Worm (Caenorhabditis elegans) whole organism, young adult: ENCODE results near the gene F35E8.13.

Experiments used
- ama-1 ChIP-seq, 3 experiments: fragments of 150-350 bp in 1 of 3; sonication (generic microtip) in 2 of 3; optimal IDR thresholded peaks; 2 replicates each; lab custom pipeline; 2014 to 2018; ENCODE audit warnings: missing biosample characterization in 2 of 3, missing genetic modification characterization in 2 of 3, missing genetic modification reagents in 2 of 3
- madf-3 ChIP-seq: fragments of 200-800 bp; sonication (Bioruptor generic); IDR thresholded peaks from 2 replicates; pipeline ENCODE4 v1.3.6; 2022; ENCODE audit warnings: missing genetic modification reagents, missing genetic modification characterization, missing compliant biosample characterization
- nhr-80 ChIP-seq: sonication (generic microtip); optimal IDR thresholded peaks from 2 replicates; lab custom pipeline; 2016; ENCODE audit warnings: missing genetic modification characterization, missing compliant biosample characterization
- snpc-4 ChIP-seq, 5 experiments: fragments of 150-350 bp in 1 of 5; sonication (generic microtip) in 4 of 5; optimal IDR thresholded peaks; 2 replicates each; lab custom pipeline; 2014 to 2018; ENCODE audit warnings: missing genetic modification characterization in 5 of 5, missing biosample characterization in 3 of 5, antibody characterized with exemption in 2 of 5, mild to moderate bottlenecking in 2 of 5, missing compliant biosample characterization in 2 of 5, missing genotype in 2 of 5, moderate library complexity in 2 of 5, missing genetic modification reagents in 1 of 5

- TF ChIP-seq madf-3 (no peak), snpc-4 (GFP tag; optimal IDR thresholded peaks at IDR 0.05; lab: Kevin White, UChicago) (no peak), snpc-4 (tag; optimal IDR thresholded peaks at IDR 0.05; lab: Kevin White, UChicago) (no peak), nhr-80 (tag; lab: Kevin White, UChicago) (no peak), ama-1 (optimal IDR thresholded peaks at IDR 0.05; lab: Kevin White, UChicago) (no peak), ama-1 (GFP tag; optimal IDR thresholded peaks at IDR 0.05; lab: Kevin White, UChicago) (no peak)
These were observed 43.0 kb upstream of the F35E8.13 start for ce11 chrV:15880033-15880432.
